Fruit fly (Drosophila melanogaster): ENCODE results near the gene CG7231.
A peak's percentile ranks its signal among the peaks of the same experiment; 100 is the strongest.
"Not testable (repeated sequence)": the region's sequence is repeated elsewhere in the genome, so short reads cannot be mapped to it uniquely, and the experiment has no call there.

The CG7231 gene

DNA sequence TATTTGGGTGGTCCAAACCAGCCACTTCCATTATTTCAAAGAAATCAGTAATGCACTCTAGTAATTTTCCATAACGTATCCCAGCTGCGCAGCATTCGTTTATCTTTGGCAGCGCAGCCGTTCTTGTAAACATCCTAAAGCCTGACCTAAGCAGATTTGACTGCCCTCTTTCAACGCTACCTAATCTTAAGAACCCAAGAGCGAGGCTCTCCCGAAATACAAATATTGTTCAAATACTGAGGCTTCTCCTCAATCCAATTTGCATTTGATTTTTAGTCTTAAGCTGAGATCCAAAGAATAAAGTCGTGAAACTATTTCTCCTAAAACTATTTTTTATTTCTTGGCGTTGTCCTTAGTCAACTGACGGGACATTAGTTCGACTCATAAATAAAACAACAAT is at the start of gene CG7231:
Gene CG7231, plus strand, starts transcription at position 301 of the 400 bp plus-strand sequence.
- TF ChIP-seq CG17801 (GFP tag; optimal IDR thresholded peaks at IDR 0.05; ENCODE audit: partially characterized antibody), result not testable (repeated sequence)

DNA sequence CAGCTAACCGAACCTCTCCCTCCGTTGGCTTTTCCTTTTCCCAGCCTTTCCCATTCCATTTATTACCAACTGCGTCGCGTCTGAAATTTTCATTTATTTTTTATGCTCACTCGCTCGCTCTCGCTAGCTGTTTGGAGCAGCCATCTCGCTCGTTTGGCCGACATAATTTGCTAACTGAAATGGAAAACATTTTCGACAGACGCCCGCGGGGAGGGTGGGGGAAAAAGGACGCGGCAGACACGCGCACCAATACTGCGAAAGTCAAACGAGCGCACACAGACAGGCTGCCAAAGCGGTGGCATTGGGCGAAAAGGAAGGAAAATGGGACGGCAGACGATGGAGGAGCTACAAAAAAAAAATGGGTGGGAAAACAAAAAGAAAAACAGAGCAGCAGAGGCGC is 47.4 kb upstream of the CG7231 start:
- no peak for TF ChIP-seq CG17801 (GFP tag; optimal IDR thresholded peaks at IDR 0.05; ENCODE audit: partially characterized antibody)

DNA sequence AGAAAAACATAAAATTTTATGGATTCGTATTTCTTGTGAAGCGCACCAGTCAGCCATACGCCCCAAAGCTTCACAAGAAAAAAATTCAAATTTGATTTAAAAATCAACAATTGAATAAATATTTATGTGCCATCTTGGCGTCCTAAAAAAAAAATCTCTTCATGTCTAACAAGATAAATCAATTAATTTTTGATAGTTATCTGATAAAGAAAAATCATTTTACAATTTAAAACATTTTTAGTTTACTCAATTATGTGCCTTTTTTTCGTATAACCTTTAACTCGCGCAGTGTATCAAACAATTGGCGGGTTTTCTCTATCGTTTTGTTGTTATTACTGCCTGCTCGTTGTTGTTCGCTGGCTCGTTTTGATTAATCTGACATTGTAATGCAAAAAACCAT is 45.3 kb upstream of the CG7231 start:
- no peak for TF ChIP-seq CG17801 (GFP tag; optimal IDR thresholded peaks at IDR 0.05; ENCODE audit: partially characterized antibody)

DNA sequence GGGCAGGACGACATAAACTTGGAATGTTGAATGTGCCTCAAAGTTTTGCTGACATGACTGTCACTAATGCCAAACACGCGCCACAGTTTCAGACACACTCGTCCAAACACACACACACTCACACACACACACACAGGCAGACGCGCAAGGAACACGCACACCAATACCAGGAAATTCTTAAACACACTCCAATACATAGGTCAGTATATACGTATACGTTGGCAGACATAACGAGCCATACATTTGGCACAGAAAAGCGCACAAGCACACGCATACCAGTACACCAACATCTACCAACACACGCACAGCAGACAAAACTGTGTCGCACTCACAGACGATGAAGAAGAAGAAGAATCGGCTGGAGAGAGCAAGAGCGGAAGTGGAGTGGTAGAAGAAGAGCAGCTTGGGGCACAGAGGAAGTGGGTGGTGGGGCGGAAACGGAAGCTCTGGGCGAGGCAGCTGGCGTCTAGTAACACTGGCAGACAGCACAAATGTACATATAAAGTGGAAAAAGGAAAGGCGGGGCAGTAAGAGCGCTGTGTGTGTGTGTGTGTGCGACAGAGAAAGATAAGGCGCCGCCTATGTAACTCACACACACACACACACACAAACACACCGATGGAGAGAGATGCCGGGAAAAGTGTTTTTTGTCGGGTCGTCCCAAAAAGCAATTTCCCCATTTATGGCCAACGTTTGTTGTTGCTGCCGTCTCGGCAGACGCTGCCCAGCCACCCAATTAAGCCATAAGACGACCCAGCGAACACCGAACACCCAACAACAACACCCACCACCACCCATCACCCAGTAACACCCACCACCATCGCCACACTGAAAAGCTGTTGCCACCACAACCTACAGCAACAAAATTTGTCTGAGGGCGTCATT is 43.0 kb upstream of the CG7231 start:
- TF ChIP-seq CG17801 (GFP tag; optimal IDR thresholded peaks at IDR 0.05; ENCODE audit: partially characterized antibody), result no peak

DNA sequence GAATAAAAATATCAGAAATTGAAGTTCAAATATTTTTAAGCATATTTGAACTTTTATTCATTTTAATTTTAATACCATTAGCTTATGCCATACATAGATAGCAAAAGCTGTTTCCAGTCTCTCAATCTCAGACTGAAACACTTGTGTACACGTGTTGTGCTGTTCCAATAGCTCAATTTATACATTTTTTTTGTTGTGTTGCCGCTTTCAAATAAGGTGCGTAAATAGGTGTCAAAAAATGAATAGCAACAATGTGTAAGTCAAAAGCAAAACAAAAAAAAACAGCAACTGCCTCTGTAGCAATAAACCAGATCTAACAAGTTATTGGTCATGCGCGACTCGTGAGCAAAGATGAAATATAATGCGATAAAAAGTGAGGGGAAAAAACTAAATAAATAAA is 41.8 kb upstream of the CG7231 start:
- TF ChIP-seq CG17801 (GFP tag; optimal IDR thresholded peaks at IDR 0.05; ENCODE audit: partially characterized antibody), result no peak

DNA sequence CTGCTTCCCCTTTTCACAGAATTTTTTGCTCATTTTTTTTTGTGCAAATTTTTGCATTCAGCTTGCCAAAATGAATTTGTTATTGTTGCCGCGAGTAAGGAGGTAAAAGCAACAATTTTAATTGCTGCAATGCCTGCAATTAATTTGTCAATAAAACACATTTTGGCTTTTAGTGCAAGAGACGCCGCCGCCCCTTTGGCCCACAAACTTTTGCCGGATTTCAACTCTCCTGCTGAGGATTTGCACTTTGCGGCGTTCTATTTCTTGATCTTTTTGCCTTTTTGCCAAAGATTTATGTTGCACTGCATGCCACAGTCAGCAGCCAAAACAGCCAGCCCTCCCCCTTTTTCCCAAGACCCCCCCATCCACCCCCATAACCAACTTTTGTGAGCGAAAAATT is 40.8 kb upstream of the CG7231 start:
- no peak for TF ChIP-seq CG17801 (GFP tag; optimal IDR thresholded peaks at IDR 0.05; ENCODE audit: partially characterized antibody)

DNA sequence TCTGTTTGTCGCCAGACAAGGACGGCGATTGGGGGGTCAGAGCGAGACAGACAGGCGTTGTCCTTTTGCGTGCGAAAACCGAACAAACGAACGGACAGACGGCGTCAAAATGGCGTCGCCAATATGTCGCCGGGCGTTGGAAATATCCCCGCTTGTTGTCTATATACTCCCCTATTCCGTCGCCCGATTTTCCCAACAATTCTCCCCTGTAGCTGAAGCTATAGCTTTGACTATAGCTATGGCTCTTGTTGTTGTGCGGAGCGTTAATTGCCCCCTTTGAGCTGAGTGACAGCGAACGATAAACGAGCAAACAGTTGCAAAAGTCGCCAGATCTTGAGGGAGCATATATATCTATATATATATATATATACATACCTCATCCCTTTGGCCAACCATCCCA is 39.6 kb upstream of the CG7231 start:
- TF ChIP-seq CG17801 (GFP tag; optimal IDR thresholded peaks at IDR 0.05; ENCODE audit: partially characterized antibody), result no peak

DNA sequence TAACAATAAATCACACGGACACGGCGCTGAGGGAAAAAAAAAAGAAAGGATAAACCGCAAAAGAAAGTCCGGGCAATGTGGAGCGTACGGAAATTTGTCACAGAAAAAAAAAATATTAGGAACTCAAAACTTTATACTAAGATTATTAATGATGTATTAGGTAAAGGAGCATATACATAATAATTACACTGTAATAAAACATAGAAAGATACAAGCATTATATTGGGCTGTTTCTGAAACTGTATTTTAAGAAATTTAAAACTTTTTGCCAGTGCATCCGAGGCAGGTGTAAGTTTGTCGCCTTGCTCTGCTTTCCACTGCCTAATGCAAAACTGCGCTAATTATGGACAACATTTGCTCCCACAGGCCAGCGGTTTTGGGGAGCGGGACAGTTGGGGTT is 38.7 kb upstream of the CG7231 start:
- no peak for TF ChIP-seq CG17801 (GFP tag; optimal IDR thresholded peaks at IDR 0.05; ENCODE audit: partially characterized antibody)

DNA sequence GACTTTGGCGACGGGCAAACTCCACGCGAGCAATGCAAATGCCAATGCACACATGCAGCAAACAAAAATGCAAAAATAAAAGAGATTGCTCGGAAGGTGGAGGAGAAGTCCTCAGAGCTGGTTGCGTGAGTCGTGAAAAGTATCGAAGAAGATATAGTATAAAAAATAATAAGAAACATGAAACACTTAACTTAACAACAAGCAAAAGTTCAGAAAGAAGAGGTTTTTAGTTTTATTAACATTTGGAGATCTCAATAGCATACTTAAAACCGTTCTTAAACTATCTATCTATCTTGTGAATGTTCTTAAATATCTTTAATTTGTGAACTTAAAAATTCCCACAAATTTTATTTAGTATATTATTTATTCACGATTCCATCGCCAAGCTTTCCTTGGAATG is 34.7 kb upstream of the CG7231 start:
- TF ChIP-seq CG17801 (GFP tag; optimal IDR thresholded peaks at IDR 0.05; ENCODE audit: partially characterized antibody), result no peak

DNA sequence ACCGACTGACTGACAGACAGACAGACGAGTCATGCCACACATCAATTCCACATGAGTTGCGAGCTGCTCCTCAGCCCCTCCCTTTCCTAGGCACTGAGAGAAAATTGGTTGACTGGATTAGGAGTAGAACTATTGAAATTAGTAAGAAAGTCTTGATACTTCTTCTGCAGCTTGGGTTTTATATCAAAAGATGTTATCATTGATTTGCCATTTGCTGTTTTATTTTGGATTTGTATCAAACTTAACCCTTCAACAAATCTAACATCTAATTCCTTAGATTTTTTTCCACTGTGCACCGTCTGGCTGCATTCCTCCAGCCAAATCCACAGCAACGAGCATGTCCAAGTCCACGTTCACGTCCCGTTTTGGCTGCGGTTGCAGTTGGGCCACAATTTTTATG is 34.0 kb upstream of the CG7231 start:
- no peak for TF ChIP-seq CG17801 (GFP tag; optimal IDR thresholded peaks at IDR 0.05; ENCODE audit: partially characterized antibody)

DNA sequence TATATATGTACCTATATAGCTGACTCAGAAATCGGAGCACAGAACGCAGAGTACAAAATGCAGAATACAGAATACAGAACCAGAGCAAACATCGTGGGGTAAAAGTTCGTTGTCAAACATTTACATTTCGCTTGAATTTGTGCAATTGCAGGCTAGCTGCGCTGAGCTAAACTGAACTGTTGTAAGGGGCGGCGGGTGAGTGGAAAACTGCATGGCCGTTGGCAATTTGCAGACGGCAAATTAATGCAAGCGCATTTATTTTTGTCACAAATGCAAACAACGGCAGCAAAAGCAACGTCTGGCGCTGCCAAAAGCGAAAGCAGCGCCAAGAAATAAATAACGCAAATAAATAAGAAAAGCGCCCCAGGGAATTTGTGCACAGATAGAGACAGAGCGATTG is 31.8 kb upstream of the CG7231 start:
- TF ChIP-seq CG17801 (GFP tag; optimal IDR thresholded peaks at IDR 0.05; ENCODE audit: partially characterized antibody), result peak; percentile 37

DNA sequence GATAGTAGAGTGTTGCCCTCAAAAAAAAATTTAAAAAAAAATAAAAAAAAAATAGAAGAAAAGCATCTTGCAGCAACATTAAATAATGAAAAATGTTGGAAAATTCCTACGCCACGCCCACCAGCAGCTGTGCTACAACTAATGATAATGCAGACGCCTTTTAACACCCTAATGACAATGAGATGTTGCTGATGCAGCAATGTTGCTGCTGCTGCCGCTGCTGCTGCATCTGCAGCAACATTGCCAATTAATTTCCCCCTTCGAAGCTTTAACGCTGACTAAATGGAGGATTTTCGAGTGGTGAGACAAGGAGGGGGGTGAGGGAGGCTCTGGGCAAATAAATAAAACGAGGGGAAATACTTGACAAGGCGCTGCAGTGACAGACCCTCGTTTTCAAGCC is 31.4 kb upstream of the CG7231 start:
- TF ChIP-seq CG17801 (GFP tag; optimal IDR thresholded peaks at IDR 0.05; ENCODE audit: partially characterized antibody), result no peak

DNA sequence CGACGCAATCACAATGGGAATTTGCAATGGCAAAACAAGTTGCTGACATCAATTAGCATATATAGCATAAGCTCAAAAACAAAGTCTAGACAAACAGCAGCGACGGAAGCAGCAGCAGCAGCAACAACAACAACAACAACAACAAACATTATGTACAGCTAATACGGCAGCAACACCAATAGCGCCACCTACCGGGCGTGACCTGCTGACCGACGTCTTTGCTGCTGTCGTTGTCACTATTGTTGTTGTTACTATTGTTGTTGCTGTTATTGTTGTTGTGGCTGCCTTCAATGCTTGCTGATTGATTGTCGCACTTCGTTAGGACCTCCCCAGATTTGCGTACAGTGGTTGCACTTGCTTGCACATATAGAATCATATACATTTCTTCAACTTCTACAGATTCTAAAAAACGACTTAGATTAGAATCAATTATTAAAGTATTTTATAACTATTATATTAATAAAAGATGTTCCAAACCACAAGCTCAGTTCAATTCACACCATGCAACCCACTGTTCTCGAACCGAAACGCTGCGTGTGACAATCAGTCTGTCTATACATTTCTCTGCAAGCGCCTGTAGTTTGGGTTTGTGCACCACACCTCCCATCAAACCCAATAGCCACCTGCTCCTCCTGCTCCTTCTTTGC is 30.3 kb upstream of the CG7231 start:
- TF ChIP-seq CG17801 (GFP tag; optimal IDR thresholded peaks at IDR 0.05; ENCODE audit: partially characterized antibody), result no peak

DNA sequence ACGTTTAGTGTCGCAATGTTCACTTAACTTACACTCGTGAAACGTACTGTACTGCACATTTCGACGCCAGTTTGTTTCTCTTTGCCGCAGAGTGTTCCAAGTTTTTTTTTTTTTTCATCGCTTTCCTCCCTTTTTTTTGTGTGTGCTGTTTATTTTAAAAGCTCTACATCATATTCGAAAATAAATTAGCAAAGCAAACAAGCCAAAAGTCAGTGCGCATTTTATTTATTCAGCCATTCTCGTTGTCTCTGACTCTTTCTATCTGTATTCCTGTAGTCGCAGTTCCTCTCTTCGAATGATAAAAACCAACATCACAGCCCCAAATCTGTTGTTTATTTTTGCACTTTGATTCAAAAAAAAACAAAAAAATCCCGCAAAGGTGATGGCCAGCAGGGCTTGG is 29.2 kb upstream of the CG7231 start:
- TF ChIP-seq CG17801 (GFP tag; optimal IDR thresholded peaks at IDR 0.05; ENCODE audit: partially characterized antibody), result no peak

DNA sequence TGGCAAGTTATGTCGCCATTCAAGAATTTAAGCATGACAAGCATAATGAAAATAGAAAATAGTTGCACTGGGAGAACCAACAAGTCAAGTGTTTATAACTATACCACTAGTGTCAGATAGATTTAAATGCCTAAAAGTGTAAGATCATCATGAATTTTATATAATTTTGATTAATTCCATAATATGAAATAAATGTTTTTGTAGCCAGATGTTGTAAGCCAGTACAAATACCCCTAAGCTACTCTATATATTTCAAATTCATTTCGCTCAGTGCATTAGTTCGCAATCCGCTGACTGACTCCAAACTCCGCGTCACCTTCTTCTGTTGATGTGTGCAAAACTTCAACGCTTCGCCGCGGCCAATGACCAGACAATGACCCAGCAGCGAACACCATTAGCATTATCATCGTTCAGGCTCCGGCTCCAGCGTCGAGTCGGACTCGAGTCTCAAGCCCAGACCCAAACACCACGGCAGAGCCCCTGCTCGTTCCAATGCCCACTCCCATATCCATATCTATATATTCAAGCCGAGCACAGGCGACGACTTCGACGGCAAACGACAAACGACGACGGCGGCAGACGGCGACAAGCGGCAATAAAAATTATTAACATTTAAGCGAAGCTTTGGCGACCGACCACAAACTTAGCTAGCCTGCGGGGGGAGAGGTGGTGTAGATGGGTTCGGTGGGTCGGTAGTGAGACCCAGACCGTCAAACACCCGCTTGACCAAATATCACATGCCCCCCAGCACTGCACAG is 27.3 kb upstream of the CG7231 start:
- TF ChIP-seq CG17801 (GFP tag; optimal IDR thresholded peaks at IDR 0.05; ENCODE audit: partially characterized antibody), result no peak
